Fruit fly (Drosophila melanogaster): ENCODE data around the gene CG17906.

- no peak for TF ChIP-seq CG12605 (GFP tag; IDR thresholded peaks at IDR 0.05)
- no peak for TF ChIP-seq CG8301 (tag; optimal IDR thresholded peaks at IDR 0.05)
- TF ChIP-seq rn (GFP tag; IDR thresholded peaks at IDR 0.05) = no peak
- TF ChIP-seq CG17806 (tag; optimal IDR thresholded peaks at IDR 0.05) = no peak
- TF ChIP-seq CG14655 (GFP tag; optimal IDR thresholded peaks at IDR 0.05) = no peak
- no peak for TF ChIP-seq CG10348 (GFP tag; IDR thresholded peaks at IDR 0.05)
- no peak for TF ChIP-seq gl (tag; optimal IDR thresholded peaks at IDR 0.05)
- no peak for TF ChIP-seq EcR (GFP tag; optimal IDR thresholded peaks at IDR 0.05)
- no peak for TF ChIP-seq Pif1A (GFP tag; optimal IDR thresholded peaks at IDR 0.05)
- TF ChIP-seq CG8159 (tag; optimal IDR thresholded peaks at IDR 0.05) = no peak
- no peak for TF ChIP-seq fd96Ca (GFP tag; IDR thresholded peaks at IDR 0.05)
- TF ChIP-seq CG15710 (tag; optimal IDR thresholded peaks at IDR 0.05) = no peak
- TF ChIP-seq CG13204 (GFP tag; optimal IDR thresholded peaks at IDR 0.05) = no peak
Observed at dm6 chr2L:8975328-8975727, 18.9 kb upstream of the CG17906 start, which contains the start of gene CG9541.
